Fruit fly (Drosophila melanogaster): ENCODE data around the gene CG12003.

CG12003 gene

dm6 chr3L:1550914-1551313 lies 14.3 kb upstream of the CG12003 start:
- TF ChIP-seq vfl (GFP tag; optimal IDR thresholded peaks at IDR 0.05): no peak
- no peak for TF ChIP-seq CrebB (tag; optimal IDR thresholded peaks at IDR 0.05)
- no peak for TF ChIP-seq Blimp-1 (GFP tag; optimal IDR thresholded peaks at IDR 0.05)
- no peak for TF ChIP-seq CG8765 (GFP tag; IDR thresholded peaks at IDR 0.05)
- no peak for TF ChIP-seq z (GFP tag; IDR thresholded peaks at IDR 0.05)
- TF ChIP-seq CG3847 (GFP tag; IDR thresholded peaks at IDR 0.05): 0 out of 2 replicates have a peak, but pooled peaks have one; percentile 25
- TF ChIP-seq CG16813 (GFP tag; IDR thresholded peaks at IDR 0.05; ENCODE audit: partially characterized antibody): 0 out of 3 replicates have a peak, but pooled peaks have one; percentile 7
- TF ChIP-seq CG12769 (tag; optimal IDR thresholded peaks at IDR 0.05): no peak
- TF ChIP-seq slbo (GFP tag; IDR thresholded peaks at IDR 0.05): 0 out of 2 replicates have a peak, but pooled peaks have one; percentile 9
- TF ChIP-seq CG42726 (GFP tag; IDR thresholded peaks at IDR 0.05; ENCODE audit: partially characterized antibody): no peak
- no peak for TF ChIP-seq CG12155 (GFP tag; optimal IDR thresholded peaks at IDR 0.05)
- 0 out of 3 replicates have a peak, but pooled peaks have one; percentile 20 for TF ChIP-seq Dbx (GFP tag; IDR thresholded peaks at IDR 0.05)
- TF ChIP-seq Dek (tag; optimal IDR thresholded peaks at IDR 0.05): no peak
- no peak for TF ChIP-seq D19A (tag; optimal IDR thresholded peaks at IDR 0.05)
- no peak for TF ChIP-seq CG11456 (GFP tag; IDR thresholded peaks at IDR 0.05)
- no peak for TF ChIP-seq NfI (GFP tag; optimal IDR thresholded peaks at IDR 0.05)
- TF ChIP-seq Med (GFP tag): peak; percentile 33
- TF ChIP-seq Hey (tag; optimal IDR thresholded peaks at IDR 0.05): no peak
- no peak for TF ChIP-seq CG8388 (GFP tag; optimal IDR thresholded peaks at IDR 0.05)
- TF ChIP-seq Ets65A (GFP tag): peak; percentile 85

- TF ChIP-seq cwo (GFP tag; optimal IDR thresholded peaks at IDR 0.05) (peak; percentile 37), Nf-YB (GFP tag; optimal IDR thresholded peaks at IDR 0.05) (no peak), CG9876 (GFP tag; optimal IDR thresholded peaks at IDR 0.05) (no peak), jigr1 (GFP tag; IDR thresholded peaks at IDR 0.05) (no peak)
These were observed 12.0 kb upstream of the CG12003 start, which contains the start of gene Pcyt2 for dm6 chr3L:1553193-1553592. Gene Pcyt2, plus strand, starts transcription at chr3L:1553493.

dm6 chr3L:1558178-1558788 lies 6.9 kb upstream of the CG12003 start, which contains the start of the genes Pex10 and CG12099:
Gene Pex10, plus strand, starts transcription at chr3L:1558228.
Gene CG12099, minus strand, starts transcription at chr3L:1558484.
- TF ChIP-seq CG1233 (GFP tag; optimal IDR thresholded peaks at IDR 0.05): peak; percentile 75
- peak; percentile 15 for TF ChIP-seq ftz-f1 (GFP tag; optimal IDR thresholded peaks at IDR 0.05)
- peak; percentile 62 for TF ChIP-seq Antp (GFP tag; optimal IDR thresholded peaks at IDR 0.05)
- peak; percentile 95 for TF ChIP-seq CG32532 (GFP tag; IDR thresholded peaks at IDR 0.05)
- TF ChIP-seq CG13123 (GFP tag; optimal IDR thresholded peaks at IDR 0.05): peak; percentile 76
- TF ChIP-seq bcd (GFP tag; optimal IDR thresholded peaks at IDR 0.05): peak; percentile 88
- peak; percentile 71; the same call in 1 of the 2 replicates for TF ChIP-seq CG42726 (GFP tag; IDR thresholded peaks at IDR 0.05; ENCODE audit: partially characterized antibody)
- TF ChIP-seq CG31441 (GFP tag; IDR thresholded peaks at IDR 0.05): peak; percentile 88
- TF ChIP-seq chinmo (GFP tag; IDR thresholded peaks at IDR 0.05; ENCODE audit: partially characterized antibody): peak; percentile 45; the same call in 1 of the 4 replicates
- TF ChIP-seq caup (GFP tag; optimal IDR thresholded peaks at IDR 0.05; ENCODE audit: severe bottlenecking): peak; percentile 88
- peak; percentile 48; the same call in 1 of the 2 replicates for TF ChIP-seq ato (GFP tag; IDR thresholded peaks at IDR 0.05; ENCODE audit: partially characterized antibody)
- peak; percentile 91 for TF ChIP-seq GATAe (GFP tag; conservative IDR thresholded peaks at IDR 0.05)
- no peak for TF ChIP-seq CkIIα-i1 (GFP tag; IDR thresholded peaks at IDR 0.05)
- TF ChIP-seq crol (GFP tag; IDR thresholded peaks at IDR 0.05): 0 out of 2 replicates have a peak, but pooled peaks have one; percentile 32
- TF ChIP-seq CG13894 (tag; optimal IDR thresholded peaks at IDR 0.05): no peak
- TF ChIP-seq Ravus (GFP tag; IDR thresholded peaks at IDR 0.05): peak; percentile 72
- peak; percentile 91 for TF ChIP-seq CG4424 (GFP tag; optimal IDR thresholded peaks at IDR 0.05)
- peak; percentile 86 for TF ChIP-seq so (GFP tag; IDR thresholded peaks at IDR 0.05)
- peak; percentile 28 for TF ChIP-seq ac (GFP tag; optimal IDR thresholded peaks at IDR 0.05)
- TF ChIP-seq Kr (GFP tag; optimal IDR thresholded peaks at IDR 0.05): no peak
- peak; percentile 32 for TF ChIP-seq CG6813 (GFP tag; optimal IDR thresholded peaks at IDR 0.05)
- peak; percentile 89 for TF ChIP-seq slou (GFP tag; optimal IDR thresholded peaks at IDR 0.05)
- peak; percentile 79 for TF ChIP-seq CG2889 (GFP tag; IDR thresholded peaks at IDR 0.05)
- TF ChIP-seq CG17186 (GFP tag; optimal IDR thresholded peaks at IDR 0.05): peak; percentile 86
- peak; percentile 91 for TF ChIP-seq Med (GFP tag)

Data from whole organism, embryonic.